Worm (Caenorhabditis elegans): ENCODE results near the gene gcy-5.

ce11 chrII:10300082-10300749 is 15.8 kb downstream of the gcy-5 start, which contains the start of gene nep-26:
- TF ChIP-seq klf-2 (GFP tag; conservative IDR thresholded peaks at IDR 0.05) (no peak), med-1 (GFP tag; optimal IDR thresholded peaks at IDR 0.05; ENCODE audit: insufficient read depth) (no peak)
